Worm (Caenorhabditis elegans) whole organism, late embryonic: ENCODE data around the gene tsg-101.

Experiments
- ahr-1 ChIP-seq: sonication (generic microtip); optimal IDR thresholded peaks from 2 replicates; lab custom pipeline; 2016; ENCODE audit warnings: missing genetic modification characterization, missing compliant biosample characterization
- ama-1 ChIP-seq: fragments of 150-350 bp; optimal IDR thresholded peaks from 2 replicates; lab custom pipeline; 2014
- ceh-14 ChIP-seq: sonication (generic microtip); optimal IDR thresholded peaks from 2 replicates; lab custom pipeline; 2016; ENCODE audit warnings: missing genotype, missing genetic modification characterization, missing compliant biosample characterization
- ceh-18 ChIP-seq: sonication (generic microtip); optimal IDR thresholded peaks from 2 replicates; lab custom pipeline; 2016; ENCODE audit warnings: missing genetic modification characterization, missing compliant biosample characterization
- ceh-19 ChIP-seq: fragments of 200-800 bp; sonication (Bioruptor generic); optimal IDR thresholded peaks from 2 replicates; lab custom pipeline; 2018; ENCODE audit warnings: mild to moderate bottlenecking, missing genetic modification characterization, missing compliant biosample characterization
- ceh-22 ChIP-seq: sonication (generic microtip); optimal IDR thresholded peaks from 2 replicates; lab custom pipeline; 2017; ENCODE audit warnings: missing biosample characterization, missing genetic modification characterization
- ceh-24 ChIP-seq: sonication (generic microtip); optimal IDR thresholded peaks from 2 replicates; lab custom pipeline; 2016; ENCODE audit warnings: mild to moderate bottlenecking, missing genetic modification characterization, missing compliant biosample characterization
- ceh-31 ChIP-seq: sonication (generic microtip); optimal IDR thresholded peaks from 2 replicates; lab custom pipeline; 2016; ENCODE audit warnings: missing genetic modification characterization, missing compliant biosample characterization
- ceh-45 ChIP-seq: fragments of 200-800 bp; sonication (Bioruptor generic); IDR thresholded peaks from 2 replicates; pipeline ENCODE4 v1.3.6; 2022; ENCODE audit warnings: missing genetic modification reagents, missing genetic modification characterization, missing compliant biosample characterization
- ceh-48 ChIP-seq: sonication (generic microtip); optimal IDR thresholded peaks from 2 replicates; lab custom pipeline; 2016; ENCODE audit warnings: missing genetic modification characterization, inconsistent platforms, missing compliant biosample characterization
- ceh-9 ChIP-seq: sonication (generic microtip); optimal IDR thresholded peaks from 2 replicates; lab custom pipeline; 2016; ENCODE audit warnings: mild to moderate bottlenecking, missing genetic modification characterization, inconsistent platforms, missing compliant biosample characterization
- che-1 ChIP-seq: sonication (generic microtip); optimal IDR thresholded peaks from 2 replicates; lab custom pipeline; 2016; ENCODE audit warnings: mild to moderate bottlenecking, missing genetic modification characterization, missing compliant biosample characterization
- dmd-4 ChIP-seq: sonication (generic microtip); optimal IDR thresholded peaks from 2 replicates; lab custom pipeline; 2016; ENCODE audit warnings: borderline replicate concordance, missing genetic modification characterization, missing compliant biosample characterization
- dve-1 ChIP-seq: sonication (generic microtip); optimal IDR thresholded peaks from 2 replicates; lab custom pipeline; 2017; ENCODE audit warnings: antibody characterized with exemption, mild to moderate bottlenecking, missing genetic modification characterization, missing compliant biosample characterization
- eyg-1 ChIP-seq: sonication (generic microtip); optimal IDR thresholded peaks from 2 replicates; lab custom pipeline; 2016; ENCODE audit warnings: missing genotype, missing genetic modification characterization, missing compliant biosample characterization
- fax-1 ChIP-seq: sonication (generic microtip); optimal IDR thresholded peaks from 2 replicates; lab custom pipeline; 2016; ENCODE audit warnings: missing genotype, missing genetic modification characterization, missing compliant biosample characterization
- fkh-10 ChIP-seq: fragments of 150-350 bp; optimal IDR thresholded peaks from 2 replicates; lab custom pipeline; 2014; ENCODE audit warnings: missing biosample characterization, missing genetic modification reagents, missing genetic modification characterization
- gmeb-2 ChIP-seq: sonication (generic microtip); optimal IDR thresholded peaks from 2 replicates; lab custom pipeline; 2016; ENCODE audit warnings: missing genetic modification characterization, inconsistent platforms, missing compliant biosample characterization
- hlh-30 ChIP-seq: sonication (generic microtip); optimal IDR thresholded peaks from 2 replicates; lab custom pipeline; 2017; ENCODE audit warnings: antibody characterized with exemption, missing genetic modification characterization, missing compliant biosample characterization; ENCODE audit not compliant: insufficient read depth
- mec-3 ChIP-seq: sonication (generic microtip); optimal IDR thresholded peaks from 2 replicates; lab custom pipeline; 2016; ENCODE audit warnings: borderline replicate concordance, missing genetic modification characterization, missing compliant biosample characterization
- nfya-1 ChIP-seq: sonication (generic microtip); optimal IDR thresholded peaks from 2 replicates; lab custom pipeline; 2017; ENCODE audit warnings: missing genetic modification characterization, mild to moderate bottlenecking, missing compliant biosample characterization, antibody characterized with exemption, moderate library complexity
- nhr-11 ChIP-seq: fragments of 150-350 bp; optimal IDR thresholded peaks from 2 replicates; lab custom pipeline; 2014; ENCODE audit warnings: missing biosample characterization, missing genetic modification characterization
- nhr-232 ChIP-seq: sonication (generic microtip); optimal IDR thresholded peaks from 2 replicates; lab custom pipeline; 2016; ENCODE audit warnings: missing genetic modification characterization, missing compliant biosample characterization
- npax-4 ChIP-seq: sonication (generic microtip); optimal IDR thresholded peaks from 2 replicates; lab custom pipeline; 2016; ENCODE audit warnings: missing genetic modification characterization, missing compliant biosample characterization
- odd-2 ChIP-seq: sonication (generic microtip); optimal IDR thresholded peaks from 2 replicates; lab custom pipeline; 2017; ENCODE audit warnings: antibody characterized with exemption, mild to moderate bottlenecking, missing genetic modification characterization, missing compliant biosample characterization
- pag-3 ChIP-seq: sonication (generic microtip); optimal IDR thresholded peaks from 2 replicates; lab custom pipeline; 2016; ENCODE audit warnings: missing compliant biosample characterization, missing genetic modification characterization, borderline replicate concordance
- pat-9 ChIP-seq: fragments of 200-800 bp; sonication (Bioruptor generic); optimal IDR thresholded peaks from 2 replicates; lab custom pipeline; 2018; ENCODE audit warnings: mild to moderate bottlenecking, missing genetic modification characterization, moderate library complexity, missing compliant biosample characterization
- pha-2 ChIP-seq: sonication (generic microtip); optimal IDR thresholded peaks from 2 replicates; lab custom pipeline; 2017; ENCODE audit warnings: mild to moderate bottlenecking, missing genetic modification characterization, missing compliant biosample characterization
- pqm-1 ChIP-seq: sonication (generic microtip); optimal IDR thresholded peaks from 2 replicates; lab custom pipeline; 2016; ENCODE audit warnings: missing genetic modification characterization, missing compliant biosample characterization
- pros-1 ChIP-seq: fragments of 150-350 bp; optimal IDR thresholded peaks from 2 replicates; lab custom pipeline; 2014; ENCODE audit warnings: missing biosample characterization, missing genetic modification reagents, missing genetic modification characterization
- ref-2 ChIP-seq: sonication (generic microtip); optimal IDR thresholded peaks from 2 replicates; lab custom pipeline; 2016; ENCODE audit warnings: missing genetic modification characterization, missing compliant biosample characterization
- sdc-2 ChIP-seq: sonication (generic microtip); optimal IDR thresholded peaks from 2 replicates; lab custom pipeline; 2016; ENCODE audit warnings: missing genotype, missing genetic modification characterization, missing compliant biosample characterization
- ttx-3 ChIP-seq: sonication (generic microtip); optimal IDR thresholded peaks from 2 replicates; lab custom pipeline; 2016; ENCODE audit warnings: missing genetic modification reagents, missing genetic modification characterization, missing compliant biosample characterization
- unc-42 ChIP-seq: sonication (generic microtip); optimal IDR thresholded peaks from 2 replicates; lab custom pipeline; 2016; ENCODE audit warnings: missing genotype, missing genetic modification characterization, missing compliant biosample characterization
- unc-55 ChIP-seq: sonication (generic microtip); optimal IDR thresholded peaks from 2 replicates; lab custom pipeline; 2017; ENCODE audit warnings: missing biosample characterization, missing genetic modification reagents, missing genetic modification characterization
- ztf-16 ChIP-seq: sonication (generic microtip); optimal IDR thresholded peaks from 2 replicates; lab custom pipeline; 2017; ENCODE audit warnings: missing genetic modification characterization, missing compliant biosample characterization

The tsg-101 gene

DNA sequence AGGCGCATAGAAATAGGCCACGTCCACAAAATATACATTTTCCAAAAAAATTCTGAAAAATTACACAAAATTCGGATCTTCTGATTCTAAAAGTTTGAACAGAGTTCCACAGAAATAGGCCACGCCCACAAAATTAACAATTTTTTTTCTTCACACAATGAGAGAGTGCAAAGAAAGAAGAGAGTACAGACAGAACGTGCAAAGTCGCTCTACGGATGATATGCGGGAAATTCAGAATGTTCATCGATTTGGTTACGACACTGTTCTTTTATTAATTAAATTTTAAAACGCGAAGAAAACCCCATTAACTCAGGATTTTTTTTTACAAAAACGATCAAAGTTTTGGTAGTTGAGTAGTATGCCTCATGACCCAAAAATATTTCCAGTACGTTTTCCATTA, 18.6 kb upstream of the tsg-101 start:
- TF ChIP-seq dve-1 (no peak), ceh-48 (tag; lab: Kevin White, UChicago) (peak; percentile 11), unc-42 (tag; lab: Kevin White, UChicago) (peak; percentile 39), ceh-24 (no peak)

DNA sequence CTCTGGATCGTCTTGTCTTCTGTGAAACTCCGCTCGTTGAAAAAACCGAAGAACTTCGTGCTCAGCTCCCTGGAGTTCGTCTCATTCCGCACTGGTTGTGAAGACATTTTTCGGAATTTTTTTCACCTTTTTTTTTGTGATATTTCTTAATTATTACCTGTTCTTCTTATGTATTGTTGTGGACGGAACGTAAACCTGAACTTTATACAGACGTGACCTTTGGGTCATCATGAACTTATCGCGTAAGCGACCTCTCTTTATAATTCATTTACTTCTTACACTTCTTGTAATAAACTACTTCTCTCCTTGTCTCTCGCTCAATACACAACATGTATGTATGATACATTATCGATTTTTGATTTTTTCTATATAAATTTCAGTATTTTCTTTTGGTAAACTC, 17.8 kb upstream of the tsg-101 start, which contains the start of gene M57.1:
Gene M57.1 (plus strand): TSS at position 301 of the 400 bp plus-strand sequence.
- TF ChIP-seq nfya-1 (no peak), pat-9 (no peak), sdc-2 (tag; lab: Kevin White, UChicago) (no peak), mec-3 (tag; lab: Kevin White, UChicago) (no peak), ttx-3 (tag; lab: Kevin White, UChicago) (no peak), nhr-232 (no peak), ceh-45 (no peak), fkh-10 (GFP tag; lab: Kevin White, UChicago) (no peak), npax-4 (no peak), eyg-1 (tag; lab: Kevin White, UChicago) (no peak), ceh-9 (tag; lab: Kevin White, UChicago) (no peak), fax-1 (no peak), pha-2 (tag; lab: Kevin White, UChicago) (no peak), nhr-11 (no peak), ahr-1 (tag; lab: Kevin White, UChicago) (no peak), ref-2 (tag; lab: Kevin White, UChicago) (no peak), odd-2 (tag; lab: Kevin White, UChicago) (no peak)
- TF ChIP-seq, all 69 proteins: peak for 0

DNA sequence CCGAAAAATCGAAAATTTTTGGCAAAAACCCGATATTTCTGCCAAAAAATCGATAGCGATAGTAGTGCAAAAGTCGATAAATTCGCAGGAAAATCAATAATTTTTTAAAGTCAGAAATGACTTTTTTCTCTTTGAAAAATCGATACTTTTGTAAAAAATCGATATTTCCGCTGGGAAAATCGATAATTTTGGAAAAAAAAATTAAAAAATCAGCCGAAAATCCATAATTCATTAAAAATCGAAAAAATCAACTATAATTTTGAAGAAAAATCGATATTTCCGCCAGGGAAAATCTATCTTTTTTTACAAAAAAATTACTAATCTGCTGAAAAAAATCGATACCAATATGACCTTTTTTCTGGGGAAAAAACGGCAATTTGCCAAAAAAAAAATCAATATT, 17.2 kb upstream of the tsg-101 start:
- no peak for TF ChIP-seq che-1 (tag; lab: Kevin White, UChicago)
- peak; percentile 62 for TF ChIP-seq ceh-48 (tag; lab: Kevin White, UChicago)

DNA sequence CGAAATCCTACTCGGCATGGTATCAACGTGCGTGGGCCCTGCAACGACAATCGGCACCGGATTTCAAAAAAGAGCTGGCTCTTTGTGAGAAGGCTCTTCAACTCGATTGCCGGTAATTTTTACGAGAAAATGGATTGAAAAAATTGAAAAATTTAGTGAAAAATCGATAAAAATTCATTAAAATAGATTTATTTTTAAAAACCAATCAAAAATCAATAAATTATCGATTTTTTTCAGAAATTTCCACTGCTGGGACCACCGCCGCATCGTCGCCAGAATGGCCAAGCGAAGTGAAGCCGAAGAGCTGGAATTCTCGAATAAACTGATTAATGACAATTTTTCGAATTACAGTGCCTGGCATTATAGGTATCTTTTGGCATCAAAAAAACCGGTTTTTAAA, 13.5 kb upstream of the tsg-101 start:
- peak; percentile 6 for TF ChIP-seq ceh-48 (tag; lab: Kevin White, UChicago)
- no peak for TF ChIP-seq pros-1 (tag; lab: Kevin White, UChicago)

DNA sequence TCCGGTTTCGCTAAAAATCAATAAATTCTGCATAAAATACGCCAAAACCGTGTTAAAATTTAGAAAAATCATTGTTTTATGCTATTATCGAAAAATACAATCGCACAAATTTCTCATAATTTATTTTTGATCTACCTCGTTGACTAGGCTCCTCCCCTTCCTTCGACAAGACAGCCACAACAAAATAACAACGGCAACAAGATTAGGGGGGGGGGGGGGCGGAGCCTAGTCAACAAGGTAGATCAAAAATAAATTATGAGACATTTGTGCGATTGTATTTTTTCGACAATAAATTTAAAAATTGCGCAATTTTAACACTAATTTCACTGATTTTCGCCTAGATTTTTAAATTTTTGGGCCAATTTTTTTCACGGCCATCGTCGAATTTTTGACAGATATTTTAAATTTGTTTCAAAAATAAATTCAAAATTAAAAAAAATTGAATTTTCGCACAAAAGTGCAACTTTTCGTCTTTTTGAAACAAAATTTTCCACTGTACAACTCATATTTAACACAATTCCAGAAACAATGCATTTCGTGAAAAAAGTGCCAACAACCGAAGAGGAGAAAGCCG, 12.6 kb upstream of the tsg-101 start, which contains the start of gene M57.2:
Gene M57.2 (plus strand): TSS at position 524 of the 574 bp plus-strand sequence.
- TF ChIP-seq ttx-3 (tag; lab: Kevin White, UChicago) (no peak), ama-1 (no peak)

DNA sequence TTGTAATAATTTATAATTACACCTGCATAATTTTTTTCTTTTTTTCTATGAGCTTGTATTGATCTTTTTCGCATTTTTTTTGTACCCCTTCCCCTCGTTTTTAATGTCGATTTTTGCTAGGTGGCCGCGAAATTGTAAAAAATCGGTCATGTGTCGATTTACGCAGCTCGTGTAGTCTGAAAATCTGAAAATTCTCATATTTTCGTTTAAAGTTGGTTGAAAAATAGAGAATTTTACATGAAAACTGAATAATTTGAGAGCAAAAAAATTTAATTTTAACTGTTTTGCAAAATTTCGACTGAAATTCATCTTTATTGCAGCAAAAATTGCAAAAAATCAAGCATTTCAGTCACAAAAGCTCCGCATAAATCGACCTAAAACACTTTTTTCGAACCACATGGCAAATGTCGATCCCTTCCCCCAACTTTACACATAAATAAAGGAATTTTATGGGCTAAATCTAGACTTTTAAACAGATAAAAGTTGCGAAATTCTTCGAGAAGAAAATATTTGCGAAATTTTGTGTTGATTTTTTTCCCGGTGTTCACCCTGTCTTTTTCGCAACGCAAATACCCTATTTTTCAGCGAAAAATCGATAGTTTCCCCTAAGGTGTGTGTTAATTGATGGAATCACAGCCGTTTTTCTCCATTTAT, 11.9 kb upstream of the tsg-101 start:
- TF ChIP-seq ceh-18, result no peak
- TF ChIP-seq eyg-1 (tag; lab: Kevin White, UChicago), result no peak
- no peak for TF ChIP-seq unc-55
- TF ChIP-seq ztf-16 (tag; lab: Kevin White, UChicago), result no peak
- no peak for TF ChIP-seq nhr-232
- no peak for TF ChIP-seq ceh-19 (GFP tag; lab: Kevin White, UChicago)
- TF ChIP-seq pag-3 (tag; lab: Kevin White, UChicago), result no peak
- TF ChIP-seq ceh-14 (tag; lab: Kevin White, UChicago), result no peak
- TF ChIP-seq ceh-9 (tag; lab: Kevin White, UChicago), result no peak
- no peak for TF ChIP-seq ceh-22 (tag; lab: Kevin White, UChicago)
- no peak for TF ChIP-seq pqm-1
- TF ChIP-seq ceh-31, result no peak
- TF ChIP-seq hlh-30, result no peak
- TF ChIP-seq fax-1, result no peak
- TF ChIP-seq dmd-4 (tag; lab: Kevin White, UChicago), result no peak
- no peak for TF ChIP-seq ama-1
- no peak for TF ChIP-seq gmeb-2
- TF ChIP-seq, all 69 proteins: peak for 0
